Worm (Caenorhabditis elegans): ENCODE results near the gene R08C7.4.

Gene R08C7.4

ce11 chrIV:4472418-4473173, 37.8 kb downstream of the R08C7.4 start (continued):
- TF ChIP-seq daf-16 (GFP tag; optimal IDR thresholded peaks at IDR 0.05) (no peak), daf-16 (tag; optimal IDR thresholded peaks at IDR 0.05) (peak; percentile 61), ama-1 (optimal IDR thresholded peaks at IDR 0.05) (peak; percentile 70), mxl-3 (GFP tag; optimal IDR thresholded peaks at IDR 0.05) (peak; percentile 83), tra-1 (GFP tag; IDR thresholded peaks at IDR 0.05) (0 out of 2 replicates have a peak, but pooled peaks have one; percentile 46), dmd-9 (GFP tag; IDR thresholded peaks at IDR 0.05) (peak; percentile 60; the same call in 1 of the 2 replicates), tag-97 (GFP tag; IDR thresholded peaks at IDR 0.05) (no peak), nhr-28 (tag; optimal IDR thresholded peaks at IDR 0.05) (peak; percentile 69), nhr-25 (tag; optimal IDR thresholded peaks at IDR 0.05; ENCODE audit: borderline replicate concordance, insufficient read depth) (peak; percentile 23), mdt-29 (GFP tag; IDR thresholded peaks at IDR 0.05) (peak; percentile 12; the same call in 1 of the 2 replicates), hlh-30 (tag; optimal IDR thresholded peaks at IDR 0.05; ENCODE audit: insufficient read depth) (peak; percentile 84), ZK337.2 (GFP tag; IDR thresholded peaks at IDR 0.05) (no peak), nhr-76 (tag; optimal IDR thresholded peaks at IDR 0.05) (no peak), unc-62 (GFP tag; optimal IDR thresholded peaks at IDR 0.05 in 1 of 2) (peak in 1 of 2 experiments; percentile 98), unc-62 (tag; optimal IDR thresholded peaks at IDR 0.05) (no peak), mdl-1 (tag; optimal IDR thresholded peaks at IDR 0.05) (peak in 1 of 2 experiments; percentile 76), F10B5.3 (tag; optimal IDR thresholded peaks at IDR 0.05) (no peak), dve-1 (tag; optimal IDR thresholded peaks at IDR 0.05; ENCODE audit: insufficient read depth) (peak; percentile 36)

DNA sequence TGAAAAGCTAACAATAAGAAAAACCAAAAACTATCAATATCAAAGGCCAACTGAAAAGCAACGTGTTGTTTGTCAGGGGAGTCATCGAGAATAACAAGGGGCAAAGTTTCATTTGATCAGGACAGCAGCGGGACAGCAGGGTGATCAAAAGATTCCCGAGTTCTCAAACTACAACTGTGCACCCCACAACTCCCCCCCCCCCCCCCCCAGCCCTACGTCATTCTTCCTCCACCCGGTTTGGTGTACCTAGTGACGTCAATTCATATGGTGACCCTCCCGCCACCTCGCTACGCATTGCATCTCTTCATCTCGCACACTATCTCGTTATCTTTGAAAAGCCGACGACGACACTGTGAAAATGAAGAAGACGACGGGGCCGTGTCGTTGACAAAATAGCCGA, 38.9 kb downstream of the R08C7.4 start:
- no peak for TF ChIP-seq F10B5.3 (tag; optimal IDR thresholded peaks at IDR 0.05)
- TF ChIP-seq nhr-77 (tag; optimal IDR thresholded peaks at IDR 0.05), result no peak
- peak; percentile 36; the same call in 1 of the 2 replicates for TF ChIP-seq T26A8.4 (GFP tag; IDR thresholded peaks at IDR 0.05)
- peak; percentile 65 for TF ChIP-seq set-16 (GFP tag; IDR thresholded peaks at IDR 0.05)
- TF ChIP-seq mxl-3 (GFP tag; optimal IDR thresholded peaks at IDR 0.05), result peak; percentile 24
- 0 out of 2 replicates have a peak, but pooled peaks have one; percentile 41 for TF ChIP-seq egl-43 (GFP tag; IDR thresholded peaks at IDR 0.05)
- no peak for TF ChIP-seq daf-19 (GFP tag; conservative IDR thresholded peaks at IDR 0.05)
- no peak for TF ChIP-seq spr-1 (tag; optimal IDR thresholded peaks at IDR 0.05)
- TF ChIP-seq daf-16 (GFP tag; optimal IDR thresholded peaks at IDR 0.05), result no peak
- no peak for TF ChIP-seq daf-16 (tag; optimal IDR thresholded peaks at IDR 0.05)
- TF ChIP-seq ceh-28 (tag; optimal IDR thresholded peaks at IDR 0.05), result no peak
- TF ChIP-seq lim-7 (GFP tag; IDR thresholded peaks at IDR 0.05), result 0 out of 2 replicates have a peak, but pooled peaks have one; percentile 27
- TF ChIP-seq nhr-76 (tag; optimal IDR thresholded peaks at IDR 0.05), result no peak
- TF ChIP-seq lin-15B (tag; optimal IDR thresholded peaks at IDR 0.05), result no peak
- no peak for TF ChIP-seq rbr-2 (tag; optimal IDR thresholded peaks at IDR 0.05)
- no peak for TF ChIP-seq lsy-2 (tag; optimal IDR thresholded peaks at IDR 0.05)
- TF ChIP-seq Y105C5A.15 (GFP tag; IDR thresholded peaks at IDR 0.05), result no peak
- no peak for TF ChIP-seq lin-39 (tag; optimal IDR thresholded peaks at IDR 0.05)
- TF ChIP-seq php-3 (GFP tag; IDR thresholded peaks at IDR 0.05), result no peak
- no peak for TF ChIP-seq dpl-1 (GFP tag; optimal IDR thresholded peaks at IDR 0.05)
- no peak for TF ChIP-seq lin-1 (GFP tag; IDR thresholded peaks at IDR 0.05)
- 0 out of 2 replicates have a peak, but pooled peaks have one; percentile 5 for TF ChIP-seq Y48G9A.11 (GFP tag; IDR thresholded peaks at IDR 0.05)
- TF ChIP-seq hmg-1.1 (GFP tag; IDR thresholded peaks at IDR 0.05), result 0 out of 2 replicates have a peak, but pooled peaks have one; percentile 13
- TF ChIP-seq dve-1 (tag; optimal IDR thresholded peaks at IDR 0.05; ENCODE audit: insufficient read depth), result no peak
- no peak for TF ChIP-seq mdl-1 (tag; optimal IDR thresholded peaks at IDR 0.05)
- TF ChIP-seq nhr-42 (GFP tag; IDR thresholded peaks at IDR 0.05), result no peak
- TF ChIP-seq unc-130 (GFP tag; optimal IDR thresholded peaks at IDR 0.05), result no peak
- TF ChIP-seq zag-1 (tag; optimal IDR thresholded peaks at IDR 0.05), result no peak
- no peak for TF ChIP-seq spr-3 (GFP tag; optimal IDR thresholded peaks at IDR 0.05)
- no peak for TF ChIP-seq snpc-4 (tag; optimal IDR thresholded peaks at IDR 0.05)
- TF ChIP-seq nhr-28 (tag; optimal IDR thresholded peaks at IDR 0.05), result no peak
- TF ChIP-seq lin-13 (GFP tag; optimal IDR thresholded peaks at IDR 0.05), result no peak
- no peak for TF ChIP-seq hlh-30 (tag; optimal IDR thresholded peaks at IDR 0.05; ENCODE audit: insufficient read depth)
- no peak for TF ChIP-seq vab-7 (GFP tag; IDR thresholded peaks at IDR 0.05)
- TF ChIP-seq ceh-44 (GFP tag; IDR thresholded peaks at IDR 0.05), result no peak
- no peak for TF ChIP-seq nhr-41 (GFP tag; IDR thresholded peaks at IDR 0.05)
- no peak for TF ChIP-seq daf-8 (GFP tag; IDR thresholded peaks at IDR 0.05)
- TF ChIP-seq skn-1 (tag; optimal IDR thresholded peaks at IDR 0.05), result no peak

All from whole organism, L4 larva.